Worm (Caenorhabditis elegans) whole organism, young adult: ENCODE measurements around the gene unc-6.

Experiments used
- B0035.1 ChIP-seq: sonication (generic microtip); optimal IDR thresholded peaks from 2 replicates; lab custom pipeline; 2016; ENCODE audit warnings: missing genetic modification characterization, mild to moderate bottlenecking, missing compliant biosample characterization, missing genotype, missing genetic modification reagents
- B0261.1 ChIP-seq: sonication (generic microtip); optimal IDR thresholded peaks from 2 replicates; lab custom pipeline; 2016; ENCODE audit warnings: mild to moderate bottlenecking, missing genetic modification characterization, moderate library complexity, missing compliant biosample characterization
- C06A6.2 ChIP-seq: fragments of 200-800 bp; sonication (Bioruptor generic); conservative IDR thresholded peaks from 2 replicates; pipeline ENCODE4 v1.3.6; 2022; ENCODE audit warnings: missing genetic modification characterization, missing compliant biosample characterization
- D2030.7 ChIP-seq: fragments of 200-800 bp; sonication (Bioruptor generic); IDR thresholded peaks from 2 replicates; pipeline ENCODE4 v1.3.6; 2022; ENCODE audit warnings: missing genetic modification reagents, missing genetic modification characterization, missing compliant biosample characterization
- F10E7.11 ChIP-seq: sonication (generic microtip); optimal IDR thresholded peaks from 2 replicates; lab custom pipeline; 2017; ENCODE audit warnings: mild to moderate bottlenecking, missing genetic modification characterization, moderate library complexity, missing compliant biosample characterization
- F33H1.4 ChIP-seq: fragments of 200-800 bp; sonication (Bioruptor generic); IDR thresholded peaks from 2 replicates; pipeline ENCODE4 v1.3.6; 2022; ENCODE audit warnings: missing genetic modification reagents, missing genetic modification characterization, missing compliant biosample characterization
- F37B4.10 ChIP-seq: fragments of 200-800 bp; sonication (Bioruptor generic); IDR thresholded peaks from 2 replicates; pipeline ENCODE4 v1.3.6; 2022; ENCODE audit warnings: missing genetic modification characterization, missing compliant biosample characterization
- F55B11.4 ChIP-seq: sonication (generic microtip); optimal IDR thresholded peaks from 2 replicates; lab custom pipeline; 2016; ENCODE audit warnings: missing compliant biosample characterization, missing genetic modification characterization, borderline replicate concordance; ENCODE audit not compliant: insufficient read depth
- F57A8.1 ChIP-seq: fragments of 200-800 bp; sonication (Bioruptor generic); optimal IDR thresholded peaks from 2 replicates; lab custom pipeline; 2018; ENCODE audit warnings: mild to moderate bottlenecking, missing genetic modification characterization, moderate library complexity, missing compliant biosample characterization
- T26A5.8 ChIP-seq: sonication (generic microtip); optimal IDR thresholded peaks from 2 replicates; lab custom pipeline; 2016; ENCODE audit warnings: missing genetic modification characterization, missing compliant biosample characterization
- Y67H2A.10 ChIP-seq: fragments of 200-800 bp; sonication (Bioruptor generic); conservative IDR thresholded peaks from 2 replicates; pipeline ENCODE4 v1.3.6; 2022; ENCODE audit warnings: missing genetic modification reagents, missing genetic modification characterization, missing compliant biosample characterization
- ZK185.1 ChIP-seq: sonication (generic microtip); optimal IDR thresholded peaks from 2 replicates; lab custom pipeline; 2016; ENCODE audit warnings: mild to moderate bottlenecking, missing genetic modification characterization, missing compliant biosample characterization; ENCODE audit not compliant: poor library complexity, severe bottlenecking
- akir-1 ChIP-seq: fragments of 200-800 bp; sonication (Bioruptor generic); optimal IDR thresholded peaks from 2 replicates; lab custom pipeline; 2018; ENCODE audit warnings: mild to moderate bottlenecking, missing genetic modification characterization, moderate library complexity, missing compliant biosample characterization
- ama-1 ChIP-seq, 3 experiments: fragments of 150-350 bp in 1 of 3; sonication (generic microtip) in 2 of 3; optimal IDR thresholded peaks; 2 replicates each; lab custom pipeline; 2014 to 2018; ENCODE audit warnings: missing biosample characterization in 2 of 3, missing genetic modification characterization in 2 of 3, missing genetic modification reagents in 2 of 3
- aptf-2 ChIP-seq: fragments of 200-800 bp; sonication (Bioruptor generic); conservative IDR thresholded peaks from 2 replicates; pipeline ENCODE4 v1.3.6; 2022; ENCODE audit warnings: missing genetic modification reagents, missing genetic modification characterization, missing compliant biosample characterization
- atf-7 ChIP-seq: sonication (generic microtip); optimal IDR thresholded peaks from 2 replicates; lab custom pipeline; 2017; ENCODE audit warnings: mild to moderate bottlenecking, missing genetic modification characterization, missing compliant biosample characterization
- attf-5 ChIP-seq: fragments of 200-800 bp; sonication (Bioruptor generic); optimal IDR thresholded peaks from 2 replicates; lab custom pipeline; 2018; ENCODE audit warnings: mild to moderate bottlenecking, missing genetic modification characterization, missing compliant biosample characterization
- ccch-3 ChIP-seq: fragments of 200-800 bp; sonication (Bioruptor generic); optimal IDR thresholded peaks from 2 replicates; lab custom pipeline; 2018; ENCODE audit warnings: mild to moderate bottlenecking, missing genetic modification characterization, missing compliant biosample characterization
- ceh-79 ChIP-seq: sonication (generic microtip); optimal IDR thresholded peaks from 2 replicates; lab custom pipeline; 2017; ENCODE audit warnings: mild to moderate bottlenecking, missing genetic modification characterization, missing compliant biosample characterization
- chd-7 ChIP-seq: sonication (generic microtip); optimal IDR thresholded peaks from 2 replicates; lab custom pipeline; 2016; ENCODE audit warnings: mild to moderate bottlenecking, missing genetic modification characterization, moderate library complexity, missing compliant biosample characterization
- die-1 ChIP-seq: sonication (generic microtip); optimal IDR thresholded peaks from 2 replicates; lab custom pipeline; 2016; ENCODE audit warnings: missing genotype, mild to moderate bottlenecking, missing genetic modification characterization, missing compliant biosample characterization
- dox-1 ChIP-seq: fragments of 200-800 bp; sonication (Bioruptor generic); IDR thresholded peaks from 2 replicates; pipeline ENCODE4 v1.3.6; 2022; ENCODE audit warnings: missing genetic modification reagents, missing genetic modification characterization, missing compliant biosample characterization
- dpl-1 ChIP-seq: fragments of 150-350 bp; optimal IDR thresholded peaks from 2 replicates; lab custom pipeline; 2014; ENCODE audit warnings: missing biosample characterization, missing genetic modification reagents, missing genetic modification characterization
- efl-1 ChIP-seq: fragments of 150-350 bp; optimal IDR thresholded peaks from 2 replicates; lab custom pipeline; 2014; ENCODE audit warnings: missing biosample characterization, missing genetic modification reagents, missing genetic modification characterization
- egl-18 ChIP-seq: fragments of 200-800 bp; sonication (Bioruptor generic); IDR thresholded peaks from 2 replicates; pipeline ENCODE4 v1.3.6; 2022; ENCODE audit warnings: missing genetic modification reagents, missing genetic modification characterization, missing compliant biosample characterization
- egl-44 ChIP-seq: fragments of 200-800 bp; sonication (Bioruptor generic); IDR thresholded peaks from 2 replicates; pipeline ENCODE4 v1.3.6; 2022; ENCODE audit warnings: missing genetic modification reagents, missing genetic modification characterization, missing compliant biosample characterization
- hmg-1.2 ChIP-seq: fragments of 200-800 bp; sonication (Bioruptor generic); IDR thresholded peaks from 2 replicates; pipeline ENCODE4 v1.3.6; 2022; ENCODE audit warnings: missing genetic modification reagents, missing genetic modification characterization, missing compliant biosample characterization
- hrde-1 ChIP-seq: sonication (generic microtip); optimal IDR thresholded peaks from 2 replicates; lab custom pipeline; 2016; ENCODE audit warnings: missing genetic modification characterization, mild to moderate bottlenecking, missing compliant biosample characterization, moderate library complexity, missing genotype, missing genetic modification reagents, borderline replicate concordance
- hsf-1 ChIP-seq: fragments of 200-800 bp; sonication (Bioruptor generic); IDR thresholded peaks from 2 replicates; pipeline ENCODE4 v1.3.6; 2022; ENCODE audit warnings: missing genetic modification reagents, missing genetic modification characterization, missing compliant biosample characterization
- lin-26 ChIP-seq: fragments of 200-800 bp; sonication (Bioruptor generic); IDR thresholded peaks from 2 replicates; pipeline ENCODE4 v1.3.6; 2022; ENCODE audit warnings: missing genetic modification reagents, missing genetic modification characterization, missing compliant biosample characterization
- lir-1 ChIP-seq: fragments of 200-800 bp; sonication (Bioruptor generic); conservative IDR thresholded peaks from 2 replicates; pipeline ENCODE4 v1.3.6; 2022; ENCODE audit warnings: missing genetic modification reagents, missing genetic modification characterization, missing compliant biosample characterization
- lsl-1 ChIP-seq: fragments of 200-800 bp; sonication (Bioruptor generic); optimal IDR thresholded peaks from 2 replicates; lab custom pipeline; 2018; ENCODE audit warnings: mild to moderate bottlenecking, missing genetic modification characterization, moderate library complexity, missing compliant biosample characterization
- madf-3 ChIP-seq: fragments of 200-800 bp; sonication (Bioruptor generic); IDR thresholded peaks from 2 replicates; pipeline ENCODE4 v1.3.6; 2022; ENCODE audit warnings: missing genetic modification reagents, missing genetic modification characterization, missing compliant biosample characterization
- madf-6 ChIP-seq: fragments of 200-800 bp; sonication (Bioruptor generic); IDR thresholded peaks from 2 replicates; pipeline ENCODE4 v1.3.6; 2022; ENCODE audit warnings: missing genetic modification reagents, missing genetic modification characterization, missing compliant biosample characterization
- mes-4 ChIP-seq: sonication (generic microtip); optimal IDR thresholded peaks from 2 replicates; lab custom pipeline; 2016; ENCODE audit warnings: missing genotype, missing genetic modification characterization, missing compliant biosample characterization
- pbrm-1 ChIP-seq: fragments of 200-800 bp; sonication (Bioruptor generic); IDR thresholded peaks from 2 replicates; pipeline ENCODE4 v1.3.6; 2022; ENCODE audit warnings: missing genetic modification reagents, missing genetic modification characterization, missing compliant biosample characterization
- pha-4 ChIP-seq: fragments of 150-350 bp; sonication (generic microtip); optimal IDR thresholded peaks from 2 replicates; lab custom pipeline; 2014; ENCODE audit warnings: missing biosample characterization, missing genetic modification reagents, missing genetic modification characterization
- rec-8 ChIP-seq, 2 experiments: sonication (generic microtip); optimal IDR thresholded peaks; 2 replicates each; lab custom pipeline; 2016; ENCODE audit warnings: mild to moderate bottlenecking in 2 of 2, missing genetic modification characterization in 2 of 2, missing genetic modification reagents in 2 of 2, missing genotype in 2 of 2, missing biosample characterization in 1 of 2, missing compliant biosample characterization in 1 of 2, moderate library complexity in 1 of 2
- rpc-1 ChIP-seq, 2 experiments: fragments of 150-350 bp in 1 of 2; sonication (generic microtip) in 1 of 2; optimal IDR thresholded peaks; 2 replicates each; lab custom pipeline; 2014 to 2018; ENCODE audit warnings: missing biosample characterization in 1 of 2, missing genetic modification characterization in 1 of 2, missing genetic modification reagents in 1 of 2, missing genotype in 1 of 2
- sea-2 ChIP-seq: fragments of 200-800 bp; sonication (Bioruptor generic); IDR thresholded peaks from 2 replicates; pipeline ENCODE4 v1.3.6; 2022; ENCODE audit warnings: missing genetic modification characterization, missing compliant biosample characterization
- sptf-2 ChIP-seq: fragments of 200-800 bp; sonication (Bioruptor generic); optimal IDR thresholded peaks from 2 replicates; lab custom pipeline; 2018; ENCODE audit warnings: mild to moderate bottlenecking, missing genetic modification characterization, missing compliant biosample characterization
- tbp1 ChIP-seq: fragments of 200-800 bp; sonication (Bioruptor generic); optimal IDR thresholded peaks from 2 replicates; lab custom pipeline; 2018; ENCODE audit warnings: mild to moderate bottlenecking, missing genetic modification characterization, missing compliant biosample characterization
- zfh-2 ChIP-seq: fragments of 200-800 bp; sonication (Bioruptor generic); conservative IDR thresholded peaks from 2 replicates; pipeline ENCODE4 v1.3.6; 2022; ENCODE audit warnings: missing genetic modification reagents, missing genetic modification characterization, missing compliant biosample characterization
- ztf-18 ChIP-seq: sonication (generic microtip); optimal IDR thresholded peaks from 2 replicates; lab custom pipeline; 2016; ENCODE audit warnings: missing genotype, mild to moderate bottlenecking, missing genetic modification characterization, missing compliant biosample characterization
- ztf-25 ChIP-seq: fragments of 200-800 bp; sonication (Bioruptor generic); IDR thresholded peaks from 2 replicates; pipeline ENCODE4 v1.3.6; 2022; ENCODE audit warnings: missing genetic modification reagents, missing genetic modification characterization, missing compliant biosample characterization

unc-6 gene

DNA sequence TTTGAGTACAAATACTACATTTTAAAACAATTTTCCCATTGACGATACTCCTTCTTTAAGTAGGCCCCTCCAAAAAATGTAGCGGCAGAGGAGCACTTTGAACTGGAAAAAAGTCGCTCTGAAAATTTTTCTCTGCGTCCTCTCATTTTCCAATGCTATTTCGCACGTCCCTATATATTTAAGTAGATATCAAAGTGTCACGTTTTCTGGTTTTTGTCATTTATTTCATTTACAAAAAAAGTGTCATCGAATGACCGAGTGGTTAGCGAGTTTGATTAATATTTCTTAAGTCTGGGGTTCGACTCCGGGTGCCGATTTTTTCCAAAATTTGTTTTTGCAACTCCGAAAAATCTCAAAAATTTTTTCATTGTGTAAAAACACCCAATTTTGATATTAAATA is 22.6 kb upstream of the unc-6 start:
- TF ChIP-seq tbp1 (GFP tag; lab: Kevin White, UChicago) (peak; percentile 82), lin-26 (GFP tag; lab: Robert Waterston, UW) (peak; percentile 60; the same call in 1 of the 2 replicates), aptf-2 (no peak), ccch-3 (no peak), die-1 (tag; lab: Kevin White, UChicago) (peak; percentile 17), chd-7 (tag; lab: Kevin White, UChicago) (no peak), hmg-1.2 (peak; percentile 98), attf-5 (GFP tag; lab: Kevin White, UChicago) (no peak), B0261.1 (tag; lab: Kevin White, UChicago) (peak; percentile 60), rpc-1 (optimal IDR thresholded peaks at IDR 0.05; lab: Kevin White, UChicago) (peak; percentile 48), rpc-1 (tag; optimal IDR thresholded peaks at IDR 0.05; lab: Kevin White, UChicago) (peak; percentile 54)

DNA sequence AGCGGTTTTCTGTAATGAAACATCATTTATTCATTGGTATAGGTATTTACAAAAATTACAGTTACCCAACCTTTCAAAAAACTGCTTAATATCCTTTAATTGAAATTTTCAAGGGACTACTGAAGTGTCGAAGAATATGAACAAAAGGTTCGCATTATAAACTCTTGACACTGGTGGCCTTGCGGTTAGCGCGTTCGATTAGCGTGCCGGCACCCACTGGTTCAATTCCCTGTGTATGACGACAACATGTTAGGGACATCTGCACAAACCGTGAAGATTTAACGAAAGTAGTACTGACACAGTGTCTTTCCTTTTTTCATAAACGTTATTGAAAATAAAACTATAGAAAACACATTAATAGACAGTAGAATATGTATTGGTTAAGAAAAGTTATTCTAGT is 21.8 kb upstream of the unc-6 start:
- TF ChIP-seq lir-1 (GFP tag; lab: Robert Waterston, UW) (no peak), ceh-79 (tag; lab: Kevin White, UChicago) (peak; percentile 95), die-1 (tag; lab: Kevin White, UChicago) (peak; percentile 96), sptf-2 (GFP tag; lab: Kevin White, UChicago) (peak; percentile 89), egl-18 (GFP tag; lab: Robert Waterston, UW) (no peak), egl-44 (GFP tag; lab: Robert Waterston, UW) (peak; percentile 93), madf-6 (GFP tag; lab: Robert Waterston, UW) (peak; percentile 73), Y67H2A.10 (GFP tag; lab: Robert Waterston, UW) (0 out of 2 replicates have a peak, but pooled peaks have one; percentile 19), ZK185.1 (tag; lab: Kevin White, UChicago) (peak; percentile 65), B0035.1 (tag; lab: Kevin White, UChicago) (peak; percentile 85), chd-7 (tag; lab: Kevin White, UChicago) (peak; percentile 84), akir-1 (GFP tag; lab: Kevin White, UChicago) (no peak), madf-3 (GFP tag; lab: Robert Waterston, UW) (peak; percentile 75; the same call in 1 of the 2 replicates), hrde-1 (tag; lab: Kevin White, UChicago) (peak; percentile 82), pbrm-1 (GFP tag; lab: Robert Waterston, UW) (peak; percentile 83), rec-8 (tag; optimal IDR thresholded peaks at IDR 0.05; lab: Kevin White, UChicago) (peak; percentile 88 to 95), ama-1 (optimal IDR thresholded peaks at IDR 0.05; lab: Kevin White, UChicago) (no peak), ama-1 (GFP tag; optimal IDR thresholded peaks at IDR 0.05; lab: Kevin White, UChicago) (peak in 1 of 2 experiments; percentile 94), sea-2 (no peak), lsl-1 (GFP tag; lab: Kevin White, UChicago) (peak; percentile 39), F33H1.4 (no peak), F57A8.1 (GFP tag; lab: Kevin White, UChicago) (peak; percentile 89), hsf-1 (GFP tag; lab: Robert Waterston, UW) (peak; percentile 56; the same call in 1 of the 2 replicates), F10E7.11 (tag; lab: Kevin White, UChicago) (peak; percentile 60), pha-4 (no peak), mes-4 (tag; lab: Kevin White, UChicago) (peak; percentile 91), T26A5.8 (peak; percentile 86), atf-7 (peak; percentile 58), F37B4.10 (GFP tag; lab: Robert Waterston, UW) (0 out of 2 replicates have a peak, but pooled peaks have one; percentile 42), ztf-25 (GFP tag; lab: Robert Waterston, UW) (peak; percentile 86), hmg-1.2 (peak; percentile 83), zfh-2 (no peak), rpc-1 (optimal IDR thresholded peaks at IDR 0.05; lab: Kevin White, UChicago) (peak; percentile 93), rpc-1 (tag; optimal IDR thresholded peaks at IDR 0.05; lab: Kevin White, UChicago) (peak; percentile 89), D2030.7 (GFP tag; lab: Robert Waterston, UW) (peak; percentile 88), C06A6.2 (no peak; the same call in 1 of the 2 replicates), F55B11.4 (peak; percentile 30), dox-1 (GFP tag; lab: Robert Waterston, UW) (peak; percentile 90), dpl-1 (no peak), ztf-18 (tag; lab: Kevin White, UChicago) (peak; percentile 76), B0261.1 (tag; lab: Kevin White, UChicago) (peak; percentile 89), efl-1 (peak; percentile 23)
